Worm (Caenorhabditis elegans): ENCODE results near the gene jmjd-5.

jmjd-5 gene

DNA sequence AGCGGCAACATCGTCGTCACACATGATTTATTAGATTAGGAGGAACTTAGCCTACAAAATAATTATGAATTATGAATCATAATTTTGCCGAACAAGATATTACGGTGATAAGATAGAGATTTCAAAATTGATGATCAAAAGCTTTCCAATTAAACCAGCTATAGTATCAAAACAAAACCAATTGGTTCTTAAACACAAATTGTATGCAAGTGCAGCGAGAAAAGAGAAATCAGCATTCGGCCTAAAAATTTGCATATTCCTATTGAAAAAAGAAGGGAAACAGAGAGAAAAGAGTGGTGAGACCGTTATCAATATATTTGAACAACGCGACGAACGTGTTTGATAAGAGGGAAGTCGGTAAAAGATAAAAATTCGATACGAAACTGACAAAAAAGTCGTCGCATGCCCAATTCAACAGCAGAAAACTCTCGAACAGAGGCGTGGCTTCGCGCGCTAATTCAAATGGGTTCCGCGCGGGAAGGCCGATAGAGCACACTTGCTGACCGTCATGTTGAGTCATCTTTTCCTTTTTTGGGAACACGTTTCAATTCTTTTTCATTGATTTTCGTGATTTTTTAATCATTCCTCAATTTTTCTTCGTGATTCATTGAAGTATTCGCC is 49.1 kb upstream of the jmjd-5 start, which contains the start of gene act-2 (continued):
- peak; percentile 10 for TF ChIP-seq duxl-1 (tag; optimal IDR thresholded peaks at IDR 0.05; ENCODE audit: poor library complexity)
- no peak for TF ChIP-seq aly-2 (tag; optimal IDR thresholded peaks at IDR 0.05)
- TF ChIP-seq hlh-11 (tag; optimal IDR thresholded peaks at IDR 0.05): peak; percentile 86
- peak; percentile 42; the same call in 1 of the 2 replicates for TF ChIP-seq vab-7 (GFP tag; IDR thresholded peaks at IDR 0.05)
- no peak for TF ChIP-seq nhr-10 (tag; optimal IDR thresholded peaks at IDR 0.05)
- TF ChIP-seq T20F7.1 (GFP tag; optimal IDR thresholded peaks at IDR 0.05): peak; percentile 47
- 0 out of 2 replicates have a peak, but pooled peaks have one; percentile 26 for TF ChIP-seq ctbp-1 (GFP tag; IDR thresholded peaks at IDR 0.05)
- peak; percentile 57 for TF ChIP-seq dmd-6 (GFP tag; IDR thresholded peaks at IDR 0.05)
- no peak for TF ChIP-seq unc-39 (tag; optimal IDR thresholded peaks at IDR 0.05)
- no peak for TF ChIP-seq daf-12 (tag; optimal IDR thresholded peaks at IDR 0.05)
- no peak for TF ChIP-seq dmd-8 (GFP tag; IDR thresholded peaks at IDR 0.05)
- peak; percentile 93 for TF ChIP-seq dpl-1 (GFP tag; optimal IDR thresholded peaks at IDR 0.05)
- peak; percentile 78 for TF ChIP-seq dve-1 (tag; optimal IDR thresholded peaks at IDR 0.05; ENCODE audit: insufficient read depth)
- peak in 1 of 2 experiments; percentile 84 for TF ChIP-seq lsy-2 (tag; optimal IDR thresholded peaks at IDR 0.05)
- peak; percentile 76 for TF ChIP-seq mes-2 (tag; optimal IDR thresholded peaks at IDR 0.05; ENCODE audit: poor library complexity, severe bottlenecking)
- peak; percentile 9 for TF ChIP-seq zfp-2 (tag; optimal IDR thresholded peaks at IDR 0.05)
- TF ChIP-seq pqm-1 (tag; optimal IDR thresholded peaks at IDR 0.05): peak; percentile 71

DNA sequence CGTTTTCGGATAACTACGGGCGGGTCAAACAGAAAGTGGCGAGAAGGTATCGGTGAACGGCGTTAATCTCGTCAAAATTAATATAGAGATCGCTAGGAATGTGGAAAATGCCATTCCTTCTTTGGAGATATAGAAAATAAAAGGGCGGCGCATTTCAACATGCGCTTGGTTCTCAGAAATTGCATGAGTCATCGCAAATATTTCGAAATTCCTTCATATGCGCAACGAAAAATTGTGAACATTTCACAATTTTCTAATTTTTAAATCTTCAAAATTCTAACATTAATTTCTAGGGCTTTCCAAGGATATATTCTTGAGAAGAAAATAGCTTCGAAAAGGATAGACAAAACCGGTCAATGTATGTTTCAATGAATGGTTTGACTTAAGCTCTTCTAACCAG is 48.4 kb upstream of the jmjd-5 start:
- TF ChIP-seq gei-8 (GFP tag; optimal IDR thresholded peaks at IDR 0.05) (no peak), ctbp-1 (GFP tag; IDR thresholded peaks at IDR 0.05) (no peak), sdz-12 (GFP tag; optimal IDR thresholded peaks at IDR 0.05) (no peak), F44E2.7 (GFP tag; IDR thresholded peaks at IDR 0.05) (no peak), Y48G9A.11 (GFP tag; IDR thresholded peaks at IDR 0.05) (no peak), hlh-11 (tag; optimal IDR thresholded peaks at IDR 0.05) (no peak), ceh-32 (tag; optimal IDR thresholded peaks at IDR 0.05; ENCODE audit: poor library complexity) (no peak), madf-9 (GFP tag; conservative IDR thresholded peaks at IDR 0.05) (no peak), zfp-2 (tag; optimal IDR thresholded peaks at IDR 0.05) (no peak), attf-4 (tag; optimal IDR thresholded peaks at IDR 0.05) (no peak), ama-1 (optimal IDR thresholded peaks at IDR 0.05) (no peak), mes-2 (tag; optimal IDR thresholded peaks at IDR 0.05; ENCODE audit: poor library complexity, severe bottlenecking) (no peak), nhr-11 (tag; optimal IDR thresholded peaks at IDR 0.05) (no peak), php-3 (GFP tag; IDR thresholded peaks at IDR 0.05) (no peak), pha-4 (GFP tag; IDR thresholded peaks at IDR 0.05) (no peak), pha-4 (tag; optimal IDR thresholded peaks at IDR 0.05) (no peak), unc-62 (GFP tag; optimal IDR thresholded peaks at IDR 0.05 in 1 of 2) (no peak), unc-62 (tag; optimal IDR thresholded peaks at IDR 0.05) (no peak), daf-19 (GFP tag; conservative IDR thresholded peaks at IDR 0.05) (no peak), dmd-6 (GFP tag; IDR thresholded peaks at IDR 0.05) (no peak), nhr-77 (tag; optimal IDR thresholded peaks at IDR 0.05) (no peak)

DNA sequence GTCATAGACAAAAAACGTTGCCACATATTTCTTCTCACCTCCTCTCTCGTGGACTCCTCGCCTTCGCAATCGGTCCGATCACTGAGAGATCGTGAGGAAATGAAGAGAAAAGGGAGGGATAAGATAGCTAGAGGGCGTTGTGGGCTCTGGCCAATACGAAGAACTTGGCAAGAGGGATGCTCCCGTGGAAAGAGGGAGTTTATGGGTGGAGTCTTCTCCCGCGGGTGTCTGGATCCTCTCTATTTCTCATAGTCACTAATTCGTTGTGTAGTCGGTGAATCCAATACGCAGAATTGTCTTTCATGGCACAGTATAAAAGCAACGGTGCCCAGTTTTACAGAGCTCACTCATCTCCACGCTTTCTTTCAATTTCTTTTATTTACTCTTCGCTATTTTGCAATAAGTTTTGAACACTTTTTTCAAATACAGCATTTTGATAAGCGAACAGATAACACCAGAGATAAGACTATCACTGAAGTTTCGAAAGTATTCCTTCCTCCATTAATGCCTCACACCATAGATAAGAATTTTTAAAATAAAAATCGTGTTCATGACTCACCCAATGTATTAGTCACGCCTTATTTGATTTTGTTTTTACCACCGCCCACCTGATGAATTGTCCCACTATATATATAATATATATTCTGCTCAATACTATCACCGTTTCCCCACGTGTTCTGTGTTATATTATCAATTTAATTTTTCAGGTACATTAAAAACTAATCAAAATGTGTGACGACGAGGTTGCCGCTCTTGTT is 46.8 kb upstream of the jmjd-5 start, which contains the start of gene act-1:
Gene act-1 (plus strand): TSS at position 708 of the 758 bp plus-strand sequence.
- 0 out of 2 replicates have a peak, but pooled peaks have one; percentile 13 for TF ChIP-seq set-16 (GFP tag; IDR thresholded peaks at IDR 0.05)
- 0 out of 2 replicates have a peak, but pooled peaks have one; percentile 41 for TF ChIP-seq dmd-6 (GFP tag; IDR thresholded peaks at IDR 0.05)
- TF ChIP-seq F49E8.2 (tag; optimal IDR thresholded peaks at IDR 0.05; ENCODE audit: borderline replicate concordance): no peak
- TF ChIP-seq unc-62 (GFP tag; optimal IDR thresholded peaks at IDR 0.05 in 1 of 2): peak in 1 of 2 experiments; percentile 54
- no peak for TF ChIP-seq unc-62 (tag; optimal IDR thresholded peaks at IDR 0.05)
- no peak for TF ChIP-seq ZK337.2 (GFP tag; IDR thresholded peaks at IDR 0.05)
- 0 out of 2 replicates have a peak, but pooled peaks have one; percentile 61 for TF ChIP-seq ctbp-1 (GFP tag; IDR thresholded peaks at IDR 0.05)
- no peak for TF ChIP-seq nhr-42 (GFP tag; IDR thresholded peaks at IDR 0.05)
- peak; percentile 95 for TF ChIP-seq pqm-1 (tag; optimal IDR thresholded peaks at IDR 0.05)
- peak; percentile 34 for TF ChIP-seq hlh-11 (tag; optimal IDR thresholded peaks at IDR 0.05)
- TF ChIP-seq zip-11 (GFP tag; IDR thresholded peaks at IDR 0.05): no peak
- peak; percentile 66 for TF ChIP-seq nhr-28 (tag; optimal IDR thresholded peaks at IDR 0.05)
- TF ChIP-seq ama-1 (optimal IDR thresholded peaks at IDR 0.05): peak; percentile 5
- peak in 1 of 2 experiments; percentile 95 for TF ChIP-seq daf-16 (GFP tag; optimal IDR thresholded peaks at IDR 0.05)
- no peak for TF ChIP-seq daf-16 (tag; optimal IDR thresholded peaks at IDR 0.05)
- 0 out of 2 replicates have a peak, but pooled peaks have one; percentile 33 for TF ChIP-seq hmg-1.1 (GFP tag; IDR thresholded peaks at IDR 0.05)
- peak; percentile 6 for TF ChIP-seq nhr-77 (tag; optimal IDR thresholded peaks at IDR 0.05)
- 0 out of 2 replicates have a peak, but pooled peaks have one; percentile 4 for TF ChIP-seq arid-1 (GFP tag; conservative IDR thresholded peaks at IDR 0.05)
- peak; percentile 26 for TF ChIP-seq dve-1 (tag; optimal IDR thresholded peaks at IDR 0.05; ENCODE audit: insufficient read depth)
- TF ChIP-seq nhr-11 (tag; optimal IDR thresholded peaks at IDR 0.05): peak; percentile 73
